Worm (Caenorhabditis elegans) whole organism, L3 larva: ENCODE measurements around the gene F36A4.4.

ENCODE experiments used
- R02D3.7 ChIP-seq: fragments of 150-350 bp; optimal IDR thresholded peaks from 2 replicates; lab custom pipeline; 2014; ENCODE audit warnings: missing biosample characterization, missing genetic modification characterization
- ZK546.5 ChIP-seq: sonication (generic microtip); optimal IDR thresholded peaks from 2 replicates; lab custom pipeline; 2017; ENCODE audit warnings: missing biosample characterization, missing genetic modification characterization
- aly-2 ChIP-seq: fragments of 150-350 bp; optimal IDR thresholded peaks from 2 replicates; lab custom pipeline; 2014; ENCODE audit warnings: missing biosample characterization, missing genetic modification characterization
- ama-1 ChIP-seq: fragments of 150-350 bp; optimal IDR thresholded peaks from 2 replicates; lab custom pipeline; 2018
- ceh-16 ChIP-seq: sonication (generic microtip); optimal IDR thresholded peaks from 2 replicates; lab custom pipeline; 2017; ENCODE audit warnings: missing biosample characterization, missing genetic modification characterization
- ceh-28 ChIP-seq: fragments of 150-350 bp; optimal IDR thresholded peaks from 2 replicates; lab custom pipeline; 2014; ENCODE audit warnings: missing biosample characterization, missing genetic modification reagents, missing genetic modification characterization
- ceh-9 ChIP-seq: sonication (generic microtip); optimal IDR thresholded peaks from 2 replicates; lab custom pipeline; 2018; ENCODE audit warnings: missing biosample characterization, missing genetic modification characterization
- daf-12 ChIP-seq: fragments of 150-350 bp; optimal IDR thresholded peaks from 2 replicates; lab custom pipeline; 2014; ENCODE audit warnings: missing biosample characterization, missing genetic modification reagents, missing genetic modification characterization
- egl-27 ChIP-seq: sonication (generic microtip); optimal IDR thresholded peaks from 4 replicates; lab custom pipeline; 2017; ENCODE audit warnings: missing biosample characterization, missing genetic modification reagents, missing genetic modification characterization
- egl-5 ChIP-seq: fragments of 150-350 bp; optimal IDR thresholded peaks from 2 replicates; lab custom pipeline; 2017; ENCODE audit warnings: missing biosample characterization, missing genetic modification reagents, missing genetic modification characterization, inconsistent platforms
- elt-2 ChIP-seq: sonication (generic microtip); optimal IDR thresholded peaks from 2 replicates; lab custom pipeline; 2016; ENCODE audit warnings: missing genetic modification reagents, mild to moderate bottlenecking, missing genetic modification characterization, missing compliant biosample characterization
- elt-3 ChIP-seq, 3 experiments: fragments of 150-350 bp in 1 of 3; sonication (generic microtip) in 2 of 3; optimal IDR thresholded peaks; 2 replicates in 2 of 3; 4 replicates in 1 of 3; lab custom pipeline; 2014 to 2017; ENCODE audit warnings: missing biosample characterization in 3 of 3, missing genetic modification characterization in 3 of 3
- eor-1 ChIP-seq, 2 experiments: fragments of 150-350 bp; optimal IDR thresholded peaks; 2 replicates each; lab custom pipeline; 2014 to 2018; ENCODE audit warnings: missing biosample characterization in 2 of 2, missing genetic modification characterization in 2 of 2
- fkh-10 ChIP-seq: sonication (generic microtip); optimal IDR thresholded peaks from 2 replicates; lab custom pipeline; 2017; ENCODE audit warnings: missing biosample characterization, missing genetic modification reagents, missing genetic modification characterization
- fkh-2 ChIP-seq: fragments of 150-350 bp; optimal IDR thresholded peaks from 2 replicates; lab custom pipeline; 2014; ENCODE audit warnings: missing biosample characterization, missing genetic modification reagents, missing genetic modification characterization
- fos-1 ChIP-seq: fragments of 150-350 bp; optimal IDR thresholded peaks from 2 replicates; lab custom pipeline; 2014; ENCODE audit warnings: missing biosample characterization, missing genetic modification characterization
- hmg-11 ChIP-seq: sonication (generic microtip); optimal IDR thresholded peaks from 2 replicates; lab custom pipeline; 2016; ENCODE audit warnings: missing genetic modification characterization, missing compliant biosample characterization
- jun-1 ChIP-seq: fragments of 150-350 bp; optimal IDR thresholded peaks from 2 replicates; lab custom pipeline; 2014; ENCODE audit warnings: missing biosample characterization, missing genetic modification reagents, missing genetic modification characterization
- lin-15B ChIP-seq: fragments of 150-350 bp; optimal IDR thresholded peaks from 2 replicates; lab custom pipeline; 2014; ENCODE audit warnings: missing biosample characterization, missing genetic modification characterization
- lin-39 ChIP-seq: fragments of 150-350 bp; optimal IDR thresholded peaks from 2 replicates; lab custom pipeline; 2018; ENCODE audit warnings: missing biosample characterization, missing genetic modification reagents, missing genetic modification characterization
- lsy-12 ChIP-seq: sonication (generic microtip); optimal IDR thresholded peaks from 2 replicates; lab custom pipeline; 2016; ENCODE audit warnings: mild to moderate bottlenecking, missing genetic modification characterization, missing compliant biosample characterization
- mdl-1 ChIP-seq: fragments of 150-350 bp; optimal IDR thresholded peaks from 2 replicates; lab custom pipeline; 2014; ENCODE audit warnings: missing biosample characterization, missing genetic modification characterization
- nhr-11 ChIP-seq: fragments of 150-350 bp; optimal IDR thresholded peaks from 2 replicates; lab custom pipeline; 2014; ENCODE audit warnings: missing biosample characterization, missing genetic modification characterization
- nhr-12 ChIP-seq: fragments of 150-350 bp; optimal IDR thresholded peaks from 2 replicates; lab custom pipeline; 2014; ENCODE audit warnings: missing biosample characterization, missing genetic modification characterization
- nhr-23 ChIP-seq: fragments of 150-350 bp; optimal IDR thresholded peaks from 2 replicates; lab custom pipeline; 2014; ENCODE audit warnings: missing biosample characterization, missing genetic modification reagents, missing genetic modification characterization
- nhr-237 ChIP-seq: fragments of 150-350 bp; optimal IDR thresholded peaks from 2 replicates; lab custom pipeline; 2014; ENCODE audit warnings: missing biosample characterization, missing genetic modification characterization
- nhr-25 ChIP-seq: sonication (generic microtip); optimal IDR thresholded peaks from 2 replicates; lab custom pipeline; 2017; ENCODE audit warnings: missing biosample characterization, missing genetic modification characterization
- nhr-28 ChIP-seq: fragments of 150-350 bp; optimal IDR thresholded peaks from 2 replicates; lab custom pipeline; 2014; ENCODE audit warnings: missing biosample characterization, missing genetic modification characterization
- nhr-43 ChIP-seq: sonication (generic microtip); optimal IDR thresholded peaks from 2 replicates; lab custom pipeline; 2016; ENCODE audit warnings: mild to moderate bottlenecking, missing genetic modification characterization, missing compliant biosample characterization; ENCODE audit not compliant: poor library complexity, severe bottlenecking
- nhr-67 ChIP-seq: fragments of 150-350 bp; optimal IDR thresholded peaks from 2 replicates; lab custom pipeline; 2014; ENCODE audit warnings: missing biosample characterization, missing genetic modification characterization
- nhr-77 ChIP-seq: fragments of 150-350 bp; optimal IDR thresholded peaks from 2 replicates; lab custom pipeline; 2014; ENCODE audit warnings: missing biosample characterization, missing genetic modification characterization
- pha-4 ChIP-seq: fragments of 150-350 bp; optimal IDR thresholded peaks from 2 replicates; lab custom pipeline; 2014; ENCODE audit warnings: missing biosample characterization, missing genetic modification reagents, missing genetic modification characterization
- pqm-1 ChIP-seq: fragments of 150-350 bp; optimal IDR thresholded peaks from 2 replicates; lab custom pipeline; 2017; ENCODE audit warnings: missing biosample characterization, missing genetic modification characterization, inconsistent platforms
- sea-2 ChIP-seq: fragments of 150-350 bp; sonication (generic microtip); optimal IDR thresholded peaks from 4 replicates; lab custom pipeline; 2014; ENCODE audit warnings: missing biosample characterization, missing genetic modification reagents, missing genetic modification characterization
- skn-1 ChIP-seq: fragments of 150-350 bp; optimal IDR thresholded peaks from 2 replicates; lab custom pipeline; 2014; ENCODE audit warnings: missing biosample characterization, missing genetic modification characterization
- snpc-4 ChIP-seq: fragments of 150-350 bp; optimal IDR thresholded peaks from 2 replicates; lab custom pipeline; 2014; ENCODE audit warnings: missing biosample characterization, missing genetic modification characterization
- unc-39 ChIP-seq: sonication (generic microtip); optimal IDR thresholded peaks from 4 replicates; lab custom pipeline; 2017; ENCODE audit warnings: missing biosample characterization, missing genetic modification characterization
- unc-62 ChIP-seq: fragments of 150-350 bp; sonication (generic microtip); optimal IDR thresholded peaks from 4 replicates; lab custom pipeline; 2014; ENCODE audit warnings: missing biosample characterization, missing genetic modification reagents, missing genetic modification characterization
- zag-1 ChIP-seq: fragments of 150-350 bp; optimal IDR thresholded peaks from 2 replicates; lab custom pipeline; 2014; ENCODE audit warnings: missing biosample characterization, missing genetic modification characterization
- ztf-4 ChIP-seq: fragments of 150-350 bp; optimal IDR thresholded peaks from 2 replicates; lab custom pipeline; 2014; ENCODE audit warnings: missing biosample characterization, missing genetic modification characterization

F36A4.4 gene

DNA sequence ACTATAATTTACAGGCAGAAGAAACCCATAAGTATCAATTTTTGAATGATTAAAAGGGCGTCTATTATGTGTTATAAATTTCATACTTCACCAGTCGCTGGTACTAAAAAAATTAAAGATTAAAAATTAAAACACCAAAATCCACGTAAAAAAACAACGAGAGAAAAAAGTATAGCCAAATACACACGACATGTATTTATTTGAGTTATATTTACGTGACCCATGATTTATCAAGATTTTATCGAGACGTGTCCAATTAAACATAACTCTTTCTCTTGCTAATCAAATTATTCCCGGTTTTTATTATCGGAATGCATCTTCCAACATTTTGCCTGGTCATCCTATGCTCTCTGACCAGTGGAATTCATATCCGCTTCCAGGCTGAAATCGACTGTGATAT lies at the start of gene F36A4.4:
F36A4.4 (plus strand) TSS at position 301 of the 400 bp plus-strand sequence.
- TF ChIP-seq zag-1 (tag; lab: Kevin White, UChicago): no peak
- no peak for TF ChIP-seq nhr-237 (tag; lab: Kevin White, UChicago)
- TF ChIP-seq nhr-25 (tag; lab: Kevin White, UChicago): no peak
- no peak for TF ChIP-seq daf-12 (tag; lab: Kevin White, UChicago)
- no peak for TF ChIP-seq eor-1 (tag; optimal IDR thresholded peaks at IDR 0.05; lab: Kevin White, UChicago)
- no peak for TF ChIP-seq ztf-4
- no peak for TF ChIP-seq R02D3.7 (tag; lab: Kevin White, UChicago)
- no peak for TF ChIP-seq ceh-9 (tag; lab: Kevin White, UChicago)
- no peak for TF ChIP-seq ama-1 (lab: Kevin White, UChicago)
- no peak for TF ChIP-seq nhr-28 (tag; lab: Kevin White, UChicago)
- no peak for TF ChIP-seq ZK546.5

DNA sequence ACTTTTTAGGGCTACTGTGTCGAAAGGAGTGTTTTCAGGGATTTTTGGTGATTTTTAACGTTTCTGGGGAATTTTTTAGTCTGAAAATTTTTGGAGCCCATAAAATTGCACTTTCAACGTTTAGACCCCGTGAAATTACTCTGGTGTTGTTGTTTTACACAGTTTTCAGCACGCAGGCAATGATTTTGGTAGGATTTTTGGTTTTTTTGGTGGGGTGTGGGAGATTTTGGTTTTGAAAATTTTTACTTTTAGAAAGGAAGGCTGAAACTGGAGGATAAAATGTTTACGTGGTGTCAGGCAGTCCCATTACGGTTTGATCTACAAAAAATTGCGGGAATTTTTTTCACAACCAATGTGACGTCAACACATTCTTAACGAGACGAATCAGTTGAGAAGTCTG lies 49.1 kb upstream of the F36A4.4 start:
- TF ChIP-seq eor-1 (tag; optimal IDR thresholded peaks at IDR 0.05; lab: Kevin White, UChicago) (no peak), egl-5 (tag; lab: Kevin White, UChicago) (no peak), hmg-11 (tag; lab: Kevin White, UChicago) (no peak), skn-1 (tag; lab: Kevin White, UChicago) (no peak), ama-1 (lab: Kevin White, UChicago) (peak; percentile 63)

- TF ChIP-seq nhr-25 (tag; lab: Kevin White, UChicago) (no peak), fkh-2 (tag; lab: Kevin White, UChicago) (no peak), unc-39 (no peak), eor-1 (tag; optimal IDR thresholded peaks at IDR 0.05; lab: Kevin White, UChicago) (no peak), hmg-11 (tag; lab: Kevin White, UChicago) (no peak)
These were observed 47.4 kb upstream of the F36A4.4 start, which contains the start of gene F30B5.11 for ce11 chrIV:4219983-4220382. F30B5.11 (minus strand) TSS chrIV:4220083.

DNA sequence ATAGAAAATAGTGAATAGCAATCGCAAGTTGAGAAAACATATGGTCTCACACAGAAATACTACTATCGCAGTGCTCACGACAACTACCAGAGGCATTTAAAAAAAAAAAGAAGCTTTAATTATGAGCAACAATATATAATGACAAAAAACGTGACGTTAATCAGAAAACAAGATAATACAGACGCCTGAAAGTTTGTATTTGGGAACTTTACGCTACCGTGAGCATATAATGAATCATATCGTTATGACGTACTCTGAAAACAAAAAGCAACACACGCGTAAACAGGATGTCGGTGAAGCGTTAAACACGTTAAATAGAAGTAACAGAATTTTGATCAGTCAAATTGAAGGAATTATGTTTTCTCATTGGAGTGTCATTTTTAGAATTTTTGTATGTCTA lies 41.6 kb upstream of the F36A4.4 start, which contains the start of gene srbc-71:
srbc-71 (minus strand) TSS at position 101 of the 400 bp plus-strand sequence.
- TF ChIP-seq nhr-11 (tag; lab: Kevin White, UChicago) (no peak), nhr-67 (tag; lab: Kevin White, UChicago) (no peak), pqm-1 (tag; lab: Kevin White, UChicago) (no peak)

- no peak for TF ChIP-seq nhr-23 (tag; lab: Kevin White, UChicago)
- no peak for TF ChIP-seq ceh-9 (tag; lab: Kevin White, UChicago)
- no peak for TF ChIP-seq nhr-77 (tag; lab: Kevin White, UChicago)
- no peak for TF ChIP-seq skn-1 (tag; lab: Kevin White, UChicago)
- no peak for TF ChIP-seq elt-2 (tag; lab: Kevin White, UChicago)
These were observed 39.5 kb upstream of the F36A4.4 start, which contains the start of gene srbc-70 for ce11 chrIV:4227917-4228316. srbc-70 (minus strand) TSS chrIV:4228017.

DNA sequence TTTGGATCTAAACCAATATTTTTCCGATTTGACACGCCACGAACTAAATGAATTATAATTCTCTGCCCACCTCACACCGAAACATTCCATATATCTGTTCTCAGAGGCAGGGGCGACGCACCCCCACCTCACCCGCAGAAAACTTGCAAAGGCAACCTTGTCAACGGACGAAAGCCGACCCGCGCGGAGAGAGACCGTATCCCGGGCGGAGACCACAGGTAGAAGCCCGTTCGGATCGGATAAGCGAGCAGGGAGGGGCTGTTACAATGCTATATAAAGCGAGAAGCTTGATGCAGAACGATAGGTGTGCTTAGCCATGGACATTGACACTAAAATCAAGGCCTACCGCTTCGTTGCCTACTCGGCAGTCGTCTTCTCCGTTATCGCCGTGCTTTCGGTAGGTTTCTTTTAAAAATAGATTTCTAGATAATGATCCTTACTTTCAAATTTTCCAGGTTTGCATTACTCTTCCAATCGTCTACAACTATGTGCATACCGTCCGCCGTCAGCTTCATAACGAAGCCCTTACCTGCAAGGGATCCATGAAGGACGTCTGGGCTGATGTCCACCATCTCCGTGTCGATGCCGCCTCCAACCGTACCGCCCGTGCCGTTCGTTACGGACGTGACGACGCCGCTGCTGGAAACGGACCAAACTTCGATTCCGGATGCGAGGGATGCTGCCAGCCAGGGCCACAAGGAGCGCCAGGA lies 31.9 kb upstream of the F36A4.4 start, which contains the start of the genes zipt-2.2 and dpy-13:
zipt-2.2 (minus strand) TSS at position 51 of the 710 bp plus-strand sequence.
dpy-13 (plus strand) TSS at position 300 of the 710 bp plus-strand sequence.
- peak; percentile 2 for TF ChIP-seq nhr-23 (tag; lab: Kevin White, UChicago)
- TF ChIP-seq egl-5 (tag; lab: Kevin White, UChicago): no peak
- TF ChIP-seq ceh-9 (tag; lab: Kevin White, UChicago): no peak
- TF ChIP-seq pha-4 (tag; lab: Kevin White, UChicago): no peak
- no peak for TF ChIP-seq nhr-77 (tag; lab: Kevin White, UChicago)
- TF ChIP-seq fos-1 (tag; lab: Kevin White, UChicago): no peak
- TF ChIP-seq R02D3.7 (tag; lab: Kevin White, UChicago): no peak
- peak; percentile 80 for TF ChIP-seq nhr-43 (tag; lab: Kevin White, UChicago)
- TF ChIP-seq nhr-25 (tag; lab: Kevin White, UChicago): peak; percentile 77
- TF ChIP-seq elt-3 (tag; optimal IDR thresholded peaks at IDR 0.05; lab: Kevin White, UChicago): peak in 1 of 3 experiments; percentile 31
- TF ChIP-seq egl-27 (tag; lab: Kevin White, UChicago): no peak
- no peak for TF ChIP-seq lsy-12
- no peak for TF ChIP-seq mdl-1
- TF ChIP-seq fkh-10 (GFP tag; lab: Kevin White, UChicago): no peak
- no peak for TF ChIP-seq lin-15B
- no peak for TF ChIP-seq unc-39
- TF ChIP-seq elt-2 (tag; lab: Kevin White, UChicago): no peak
- TF ChIP-seq nhr-12 (tag; lab: Kevin White, UChicago): no peak
- no peak for TF ChIP-seq unc-62 (GFP tag; lab: Kevin White, UChicago)
- no peak for TF ChIP-seq skn-1 (tag; lab: Kevin White, UChicago)
- no peak for TF ChIP-seq jun-1 (tag; lab: Kevin White, UChicago)
- no peak for TF ChIP-seq sea-2 (GFP tag; lab: Kevin White, UChicago)
- no peak for TF ChIP-seq lin-39 (tag; lab: Kevin White, UChicago)
- no peak for TF ChIP-seq ceh-16 (tag; lab: Kevin White, UChicago)
- no peak for TF ChIP-seq nhr-11 (tag; lab: Kevin White, UChicago)
- no peak for TF ChIP-seq ceh-28 (tag; lab: Kevin White, UChicago)
- TF ChIP-seq aly-2 (tag; lab: Kevin White, UChicago): no peak
- TF ChIP-seq daf-12 (tag; lab: Kevin White, UChicago): no peak
- no peak for TF ChIP-seq eor-1 (tag; optimal IDR thresholded peaks at IDR 0.05; lab: Kevin White, UChicago)
- TF ChIP-seq snpc-4 (tag; lab: Kevin White, UChicago): no peak
